Worm (Caenorhabditis elegans): ENCODE results near the gene srt-56.

The srt-56 gene

ce11 chrV:3128803-3129202, 7.2 kb upstream of the srt-56 start, which contains the start of gene tat-6:
Gene tat-6 (plus strand): TSS chrV:3129103.
- no peak for TF ChIP-seq T22C8.4 (GFP tag; IDR thresholded peaks at IDR 0.05)
- TF ChIP-seq ztf-23 (GFP tag; IDR thresholded peaks at IDR 0.05), result no peak
- no peak for TF ChIP-seq flt-1 (GFP tag; IDR thresholded peaks at IDR 0.05)
- TF ChIP-seq med-1 (GFP tag; optimal IDR thresholded peaks at IDR 0.05; ENCODE audit: insufficient read depth), result no peak
- no peak for TF ChIP-seq cog-1 (tag; optimal IDR thresholded peaks at IDR 0.05)
- TF ChIP-seq tab-1 (GFP tag; IDR thresholded peaks at IDR 0.05), result no peak

- TF ChIP-seq cog-1 (tag; optimal IDR thresholded peaks at IDR 0.05) (no peak), med-1 (GFP tag; optimal IDR thresholded peaks at IDR 0.05; ENCODE audit: insufficient read depth) (no peak), tab-1 (GFP tag; IDR thresholded peaks at IDR 0.05) (no peak), T22C8.4 (GFP tag; IDR thresholded peaks at IDR 0.05) (no peak), klf-2 (GFP tag; conservative IDR thresholded peaks at IDR 0.05) (no peak), ztf-29 (GFP tag; IDR thresholded peaks at IDR 0.05) (no peak), flt-1 (GFP tag; IDR thresholded peaks at IDR 0.05) (no peak), ref-1 (GFP tag; conservative IDR thresholded peaks at IDR 0.05) (no peak), ztf-23 (GFP tag; IDR thresholded peaks at IDR 0.05) (no peak)
Measured at ce11 chrV:3127670-3128069, 6.0 kb upstream of the srt-56 start, which contains the start of gene Y73C8C.10. Gene Y73C8C.10 (minus strand): TSS chrV:3127770.

ce11 chrV:3124912-3125311, 3.3 kb upstream of the srt-56 start, which contains the start of gene Y73C8C.12:
Gene Y73C8C.12 (plus strand): TSS chrV:3125212.
- TF ChIP-seq ztf-23 (GFP tag; IDR thresholded peaks at IDR 0.05), result no peak
- no peak for TF ChIP-seq klf-2 (GFP tag; conservative IDR thresholded peaks at IDR 0.05)
- no peak for TF ChIP-seq T22C8.4 (GFP tag; IDR thresholded peaks at IDR 0.05)
- TF ChIP-seq flt-1 (GFP tag; IDR thresholded peaks at IDR 0.05), result no peak
- no peak for TF ChIP-seq ztf-29 (GFP tag; IDR thresholded peaks at IDR 0.05)
- TF ChIP-seq tab-1 (GFP tag; IDR thresholded peaks at IDR 0.05), result no peak
- no peak for TF ChIP-seq med-1 (GFP tag; optimal IDR thresholded peaks at IDR 0.05; ENCODE audit: insufficient read depth)
- no peak for TF ChIP-seq ref-1 (GFP tag; conservative IDR thresholded peaks at IDR 0.05)
- no peak for TF ChIP-seq cog-1 (tag; optimal IDR thresholded peaks at IDR 0.05)

- TF ChIP-seq tab-1 (GFP tag; IDR thresholded peaks at IDR 0.05) (no peak), ref-1 (GFP tag; conservative IDR thresholded peaks at IDR 0.05) (no peak), cog-1 (tag; optimal IDR thresholded peaks at IDR 0.05) (no peak), klf-2 (GFP tag; conservative IDR thresholded peaks at IDR 0.05) (no peak), med-1 (GFP tag; optimal IDR thresholded peaks at IDR 0.05; ENCODE audit: insufficient read depth) (no peak)
Measured at ce11 chrV:3122403-3122802, 760 bp upstream of the srt-56 start.

- TF ChIP-seq klf-2 (GFP tag; conservative IDR thresholded peaks at IDR 0.05) (no peak), tab-1 (GFP tag; IDR thresholded peaks at IDR 0.05) (no peak), ref-1 (GFP tag; conservative IDR thresholded peaks at IDR 0.05) (no peak), ztf-29 (GFP tag; IDR thresholded peaks at IDR 0.05) (no peak), med-1 (GFP tag; optimal IDR thresholded peaks at IDR 0.05; ENCODE audit: insufficient read depth) (no peak), T22C8.4 (GFP tag; IDR thresholded peaks at IDR 0.05) (no peak), flt-1 (GFP tag; IDR thresholded peaks at IDR 0.05) (no peak), ztf-23 (GFP tag; IDR thresholded peaks at IDR 0.05) (no peak), cog-1 (tag; optimal IDR thresholded peaks at IDR 0.05) (no peak)
Measured at ce11 chrV:3119185-3119584, 2.5 kb downstream of the srt-56 start.

ce11 chrV:3118167-3118566, 3.5 kb downstream of the srt-56 start, which contains the start of gene clec-210:
Gene clec-210 (plus strand): TSS chrV:3118377.
- TF ChIP-seq ref-1 (GFP tag; conservative IDR thresholded peaks at IDR 0.05) (no peak), ztf-29 (GFP tag; IDR thresholded peaks at IDR 0.05) (no peak), T22C8.4 (GFP tag; IDR thresholded peaks at IDR 0.05) (no peak), med-1 (GFP tag; optimal IDR thresholded peaks at IDR 0.05; ENCODE audit: insufficient read depth) (no peak), klf-2 (GFP tag; conservative IDR thresholded peaks at IDR 0.05) (no peak), ztf-23 (GFP tag; IDR thresholded peaks at IDR 0.05) (no peak), cog-1 (tag; optimal IDR thresholded peaks at IDR 0.05) (no peak), flt-1 (GFP tag; IDR thresholded peaks at IDR 0.05) (no peak), tab-1 (GFP tag; IDR thresholded peaks at IDR 0.05) (no peak)

- TF ChIP-seq med-1 (GFP tag; optimal IDR thresholded peaks at IDR 0.05; ENCODE audit: insufficient read depth) (no peak), flt-1 (GFP tag; IDR thresholded peaks at IDR 0.05) (no peak), ztf-29 (GFP tag; IDR thresholded peaks at IDR 0.05) (no peak), T22C8.4 (GFP tag; IDR thresholded peaks at IDR 0.05) (no peak), klf-2 (GFP tag; conservative IDR thresholded peaks at IDR 0.05) (no peak), ztf-23 (GFP tag; IDR thresholded peaks at IDR 0.05) (no peak), cog-1 (tag; optimal IDR thresholded peaks at IDR 0.05) (no peak), ref-1 (GFP tag; conservative IDR thresholded peaks at IDR 0.05) (no peak), tab-1 (GFP tag; IDR thresholded peaks at IDR 0.05) (no peak)
Measured at ce11 chrV:3114973-3115372, 6.7 kb downstream of the srt-56 start, which contains the start of gene Y73C8C.3. Gene Y73C8C.3 (plus strand): TSS chrV:3115273.

- TF ChIP-seq flt-1 (GFP tag; IDR thresholded peaks at IDR 0.05), result no peak
- TF ChIP-seq cog-1 (tag; optimal IDR thresholded peaks at IDR 0.05), result no peak
- TF ChIP-seq klf-2 (GFP tag; conservative IDR thresholded peaks at IDR 0.05), result no peak
- TF ChIP-seq ref-1 (GFP tag; conservative IDR thresholded peaks at IDR 0.05), result no peak
- TF ChIP-seq tab-1 (GFP tag; IDR thresholded peaks at IDR 0.05), result no peak
- TF ChIP-seq ztf-23 (GFP tag; IDR thresholded peaks at IDR 0.05), result no peak
- TF ChIP-seq T22C8.4 (GFP tag; IDR thresholded peaks at IDR 0.05), result no peak
- TF ChIP-seq ztf-29 (GFP tag; IDR thresholded peaks at IDR 0.05), result no peak
- TF ChIP-seq med-1 (GFP tag; optimal IDR thresholded peaks at IDR 0.05; ENCODE audit: insufficient read depth), result no peak
Measured at ce11 chrV:3113751-3114150, 7.9 kb downstream of the srt-56 start, which contains the start of gene Y73C8C.8. Gene Y73C8C.8 (minus strand): TSS chrV:3113851.

- TF ChIP-seq cog-1 (tag; optimal IDR thresholded peaks at IDR 0.05) (no peak), ztf-29 (GFP tag; IDR thresholded peaks at IDR 0.05) (no peak), klf-2 (GFP tag; conservative IDR thresholded peaks at IDR 0.05) (no peak), ztf-23 (GFP tag; IDR thresholded peaks at IDR 0.05) (no peak), flt-1 (GFP tag; IDR thresholded peaks at IDR 0.05) (no peak), ref-1 (GFP tag; conservative IDR thresholded peaks at IDR 0.05) (no peak), med-1 (GFP tag; optimal IDR thresholded peaks at IDR 0.05; ENCODE audit: insufficient read depth) (no peak), T22C8.4 (GFP tag; IDR thresholded peaks at IDR 0.05) (no peak), tab-1 (GFP tag; IDR thresholded peaks at IDR 0.05) (no peak)
Measured at ce11 chrV:3112198-3112597, 9.4 kb downstream of the srt-56 start.

- TF ChIP-seq klf-2 (GFP tag; conservative IDR thresholded peaks at IDR 0.05) (no peak), flt-1 (GFP tag; IDR thresholded peaks at IDR 0.05) (no peak), ztf-23 (GFP tag; IDR thresholded peaks at IDR 0.05) (no peak)
Measured at ce11 chrV:3107450-3107849, 14.2 kb downstream of the srt-56 start, which contains the start of gene str-68. Gene str-68 (minus strand): TSS chrV:3107550.
